Worm (Caenorhabditis elegans) whole organism, young adult: ENCODE measurements around the gene bli-1.

Experiments used
- D2030.7 ChIP-seq: fragments of 200-800 bp; sonication (Bioruptor generic); IDR thresholded peaks from 2 replicates; pipeline ENCODE4 v1.3.6; 2022; ENCODE audit warnings: missing genetic modification reagents, missing genetic modification characterization, missing compliant biosample characterization
- F55B11.4 ChIP-seq: sonication (generic microtip); optimal IDR thresholded peaks from 2 replicates; lab custom pipeline; 2016; ENCODE audit warnings: missing compliant biosample characterization, missing genetic modification characterization, borderline replicate concordance; ENCODE audit not compliant: insufficient read depth
- K12H6.12 ChIP-seq: fragments of 200-800 bp; sonication (Bioruptor generic); optimal IDR thresholded peaks from 2 replicates; lab custom pipeline; 2018; ENCODE audit warnings: mild to moderate bottlenecking, missing genetic modification characterization, missing compliant biosample characterization
- T07F8.4 ChIP-seq: sonication (generic microtip); optimal IDR thresholded peaks from 2 replicates; lab custom pipeline; 2016; ENCODE audit warnings: mild to moderate bottlenecking, missing genetic modification characterization, moderate library complexity, missing compliant biosample characterization
- Y53G8AR.9 ChIP-seq: fragments of 200-800 bp; sonication (Bioruptor generic); conservative IDR thresholded peaks from 2 replicates; pipeline ENCODE4 v1.3.6; 2022; ENCODE audit warnings: missing genetic modification reagents, missing genetic modification characterization, missing compliant biosample characterization
- aptf-3 ChIP-seq: fragments of 200-800 bp; sonication (Bioruptor generic); IDR thresholded peaks from 2 replicates; pipeline ENCODE4 v1.3.6; 2022; ENCODE audit warnings: missing genetic modification characterization, missing compliant biosample characterization
- atf-7 ChIP-seq: sonication (generic microtip); optimal IDR thresholded peaks from 2 replicates; lab custom pipeline; 2017; ENCODE audit warnings: mild to moderate bottlenecking, missing genetic modification characterization, missing compliant biosample characterization
- athp-1 ChIP-seq: sonication (generic microtip); optimal IDR thresholded peaks from 2 replicates; lab custom pipeline; 2017; ENCODE audit warnings: mild to moderate bottlenecking, missing genetic modification characterization, missing compliant biosample characterization
- attf-6 ChIP-seq: fragments of 200-800 bp; sonication (Bioruptor generic); IDR thresholded peaks from 2 replicates; pipeline ENCODE4 v1.3.6; 2022; ENCODE audit warnings: missing genetic modification reagents, missing genetic modification characterization, missing compliant biosample characterization
- cebp-2 ChIP-seq: fragments of 200-800 bp; sonication (Bioruptor generic); IDR thresholded peaks from 2 replicates; pipeline ENCODE4 v1.3.6; 2022; ENCODE audit warnings: missing genetic modification characterization, missing compliant biosample characterization
- ceh-100 ChIP-seq: fragments of 200-800 bp; sonication (Bioruptor generic); IDR thresholded peaks from 2 replicates; pipeline ENCODE4 v1.3.6; 2022; ENCODE audit warnings: missing genetic modification reagents, missing genetic modification characterization, missing compliant biosample characterization
- ceh-27 ChIP-seq: fragments of 200-800 bp; sonication (Bioruptor generic); optimal IDR thresholded peaks from 2 replicates; lab custom pipeline; 2018; ENCODE audit warnings: mild to moderate bottlenecking, missing genetic modification characterization, moderate library complexity, missing compliant biosample characterization
- chd-7 ChIP-seq: sonication (generic microtip); optimal IDR thresholded peaks from 2 replicates; lab custom pipeline; 2016; ENCODE audit warnings: mild to moderate bottlenecking, missing genetic modification characterization, moderate library complexity, missing compliant biosample characterization
- die-1 ChIP-seq: sonication (generic microtip); optimal IDR thresholded peaks from 2 replicates; lab custom pipeline; 2016; ENCODE audit warnings: missing genotype, mild to moderate bottlenecking, missing genetic modification characterization, missing compliant biosample characterization
- dox-1 ChIP-seq: fragments of 200-800 bp; sonication (Bioruptor generic); IDR thresholded peaks from 2 replicates; pipeline ENCODE4 v1.3.6; 2022; ENCODE audit warnings: missing genetic modification reagents, missing genetic modification characterization, missing compliant biosample characterization
- dpff-1 ChIP-seq: sonication (generic microtip); optimal IDR thresholded peaks from 2 replicates; lab custom pipeline; 2017; ENCODE audit warnings: mild to moderate bottlenecking, missing genetic modification characterization, missing compliant biosample characterization
- dpl-1 ChIP-seq: fragments of 150-350 bp; optimal IDR thresholded peaks from 2 replicates; lab custom pipeline; 2014; ENCODE audit warnings: missing biosample characterization, missing genetic modification reagents, missing genetic modification characterization
- efl-1 ChIP-seq: fragments of 150-350 bp; optimal IDR thresholded peaks from 2 replicates; lab custom pipeline; 2014; ENCODE audit warnings: missing biosample characterization, missing genetic modification reagents, missing genetic modification characterization
- egl-18 ChIP-seq: fragments of 200-800 bp; sonication (Bioruptor generic); IDR thresholded peaks from 2 replicates; pipeline ENCODE4 v1.3.6; 2022; ENCODE audit warnings: missing genetic modification reagents, missing genetic modification characterization, missing compliant biosample characterization
- egl-44 ChIP-seq: fragments of 200-800 bp; sonication (Bioruptor generic); IDR thresholded peaks from 2 replicates; pipeline ENCODE4 v1.3.6; 2022; ENCODE audit warnings: missing genetic modification reagents, missing genetic modification characterization, missing compliant biosample characterization
- hsf-1 ChIP-seq: fragments of 200-800 bp; sonication (Bioruptor generic); IDR thresholded peaks from 2 replicates; pipeline ENCODE4 v1.3.6; 2022; ENCODE audit warnings: missing genetic modification reagents, missing genetic modification characterization, missing compliant biosample characterization
- let-526 ChIP-seq: fragments of 200-800 bp; sonication (Bioruptor generic); IDR thresholded peaks from 2 replicates; pipeline ENCODE4 v1.3.6; 2022; ENCODE audit warnings: missing genetic modification reagents, missing genetic modification characterization, missing compliant biosample characterization
- lin-35 ChIP-seq, 3 experiments: fragments of 150-350 bp in 2 of 3; sonication (generic microtip) in 1 of 3; optimal IDR thresholded peaks; 2 replicates each; lab custom pipeline; 2014 to 2018; ENCODE audit warnings: missing biosample characterization in 3 of 3, missing genetic modification characterization in 3 of 3, missing genetic modification reagents in 3 of 3
- lin-54 ChIP-seq: fragments of 200-800 bp; sonication (Bioruptor generic); optimal IDR thresholded peaks from 2 replicates; lab custom pipeline; 2018; ENCODE audit warnings: mild to moderate bottlenecking, missing genetic modification characterization, missing compliant biosample characterization
- madf-6 ChIP-seq: fragments of 200-800 bp; sonication (Bioruptor generic); IDR thresholded peaks from 2 replicates; pipeline ENCODE4 v1.3.6; 2022; ENCODE audit warnings: missing genetic modification reagents, missing genetic modification characterization, missing compliant biosample characterization
- mel-28 ChIP-seq: sonication (generic microtip); optimal IDR thresholded peaks from 2 replicates; lab custom pipeline; 2016; ENCODE audit warnings: borderline replicate concordance, mild to moderate bottlenecking, missing genetic modification characterization, missing compliant biosample characterization
- nfya-2 ChIP-seq: fragments of 200-800 bp; sonication (Bioruptor generic); IDR thresholded peaks from 2 replicates; pipeline ENCODE4 v1.3.6; 2022; ENCODE audit warnings: missing genetic modification reagents, missing genetic modification characterization, missing compliant biosample characterization
- nhr-120 ChIP-seq: fragments of 200-800 bp; sonication (Bioruptor generic); IDR thresholded peaks from 2 replicates; pipeline ENCODE4 v1.3.6; 2022; ENCODE audit warnings: missing genetic modification characterization, missing compliant biosample characterization
- nhr-179 ChIP-seq: sonication (generic microtip); optimal IDR thresholded peaks from 2 replicates; lab custom pipeline; 2016; ENCODE audit warnings: mild to moderate bottlenecking, missing genetic modification characterization, missing compliant biosample characterization
- nhr-27 ChIP-seq: fragments of 200-800 bp; sonication (Bioruptor generic); optimal IDR thresholded peaks from 2 replicates; lab custom pipeline; 2018; ENCODE audit warnings: mild to moderate bottlenecking, missing genetic modification characterization, moderate library complexity, missing compliant biosample characterization
- nhr-80 ChIP-seq: sonication (generic microtip); optimal IDR thresholded peaks from 2 replicates; lab custom pipeline; 2016; ENCODE audit warnings: missing genetic modification characterization, missing compliant biosample characterization
- nhr-90 ChIP-seq: sonication (generic microtip); optimal IDR thresholded peaks from 2 replicates; lab custom pipeline; 2016; ENCODE audit warnings: missing genotype, mild to moderate bottlenecking, missing genetic modification characterization, missing compliant biosample characterization
- rec-8 ChIP-seq, 2 experiments: sonication (generic microtip); optimal IDR thresholded peaks; 2 replicates each; lab custom pipeline; 2016; ENCODE audit warnings: mild to moderate bottlenecking in 2 of 2, missing genetic modification characterization in 2 of 2, missing genetic modification reagents in 2 of 2, missing genotype in 2 of 2, missing biosample characterization in 1 of 2, missing compliant biosample characterization in 1 of 2, moderate library complexity in 1 of 2
- repo-1 ChIP-seq: sonication (generic microtip); optimal IDR thresholded peaks from 2 replicates; lab custom pipeline; 2017; ENCODE audit warnings: mild to moderate bottlenecking, missing genetic modification characterization, missing compliant biosample characterization
- snpc-1.3 ChIP-seq: sonication (generic microtip); optimal IDR thresholded peaks from 2 replicates; lab custom pipeline; 2017; ENCODE audit warnings: missing genetic modification characterization, mild to moderate bottlenecking, missing compliant biosample characterization, antibody characterized with exemption, moderate library complexity, missing genotype, missing genetic modification reagents; ENCODE audit not compliant: insufficient read depth
- somi-1 ChIP-seq: fragments of 200-800 bp; sonication (Bioruptor generic); optimal IDR thresholded peaks from 2 replicates; lab custom pipeline; 2018; ENCODE audit warnings: mild to moderate bottlenecking, missing genetic modification characterization, missing compliant biosample characterization
- sptf-2 ChIP-seq: fragments of 200-800 bp; sonication (Bioruptor generic); optimal IDR thresholded peaks from 2 replicates; lab custom pipeline; 2018; ENCODE audit warnings: mild to moderate bottlenecking, missing genetic modification characterization, missing compliant biosample characterization
- tbx-9 ChIP-seq: sonication (generic microtip); optimal IDR thresholded peaks from 2 replicates; lab custom pipeline; 2016; ENCODE audit warnings: borderline replicate concordance, missing genetic modification characterization, inconsistent platforms, missing compliant biosample characterization
- unc-130 ChIP-seq: sonication (generic microtip); optimal IDR thresholded peaks from 2 replicates; lab custom pipeline; 2016; ENCODE audit warnings: missing genetic modification reagents, missing genetic modification characterization, missing compliant biosample characterization
- unc-62 ChIP-seq: fragments of 150-350 bp; optimal IDR thresholded peaks from 2 replicates; lab custom pipeline; 2014; ENCODE audit warnings: missing biosample characterization, missing genetic modification reagents, missing genetic modification characterization
- xnd-1 ChIP-seq: sonication (generic microtip); optimal IDR thresholded peaks from 2 replicates; lab custom pipeline; 2016; ENCODE audit warnings: missing genotype, missing genetic modification reagents, missing genetic modification characterization, missing compliant biosample characterization
- zfh-2 ChIP-seq: fragments of 200-800 bp; sonication (Bioruptor generic); conservative IDR thresholded peaks from 2 replicates; pipeline ENCODE4 v1.3.6; 2022; ENCODE audit warnings: missing genetic modification reagents, missing genetic modification characterization, missing compliant biosample characterization
- ztf-18 ChIP-seq: sonication (generic microtip); optimal IDR thresholded peaks from 2 replicates; lab custom pipeline; 2016; ENCODE audit warnings: missing genotype, mild to moderate bottlenecking, missing genetic modification characterization, missing compliant biosample characterization

Gene bli-1

ce11 chrII:10665031-10665430 is 43.7 kb upstream of the bli-1 start, which contains the start of gene D2089.3:
TSS of gene D2089.3 (minus strand) at chrII:10665131.
- TF ChIP-seq zfh-2: no peak
- TF ChIP-seq nhr-179 (tag; lab: Kevin White, UChicago): no peak
- TF ChIP-seq F55B11.4 (tag; lab: Kevin White, UChicago): no peak
- no peak for TF ChIP-seq T07F8.4 (tag; lab: Kevin White, UChicago)
- no peak for TF ChIP-seq sptf-2 (GFP tag; lab: Kevin White, UChicago)
- TF ChIP-seq nhr-90 (tag; lab: Kevin White, UChicago): no peak
- no peak for TF ChIP-seq Y53G8AR.9
- no peak for TF ChIP-seq tbx-9 (tag; lab: Kevin White, UChicago)
- no peak for TF ChIP-seq somi-1 (GFP tag; lab: Kevin White, UChicago)
- TF ChIP-seq lin-54 (GFP tag; lab: Kevin White, UChicago): no peak
- TF ChIP-seq, all 124 proteins: peak for 0

- TF ChIP-seq nhr-27 (tag; lab: Kevin White, UChicago) (no peak), mel-28 (tag; lab: Kevin White, UChicago) (no peak), lin-35 (GFP tag; optimal IDR thresholded peaks at IDR 0.05; lab: Kevin White, UChicago) (no peak), rec-8 (tag; optimal IDR thresholded peaks at IDR 0.05; lab: Kevin White, UChicago) (no peak), madf-6 (GFP tag; lab: Robert Waterston, UW) (no peak), die-1 (tag; lab: Kevin White, UChicago) (no peak), egl-18 (GFP tag; lab: Robert Waterston, UW) (no peak), nhr-179 (tag; lab: Kevin White, UChicago) (no peak), snpc-1.3 (tag; lab: Kevin White, UChicago) (no peak), K12H6.12 (no peak), dpff-1 (tag; lab: Kevin White, UChicago) (no peak), hsf-1 (GFP tag; lab: Robert Waterston, UW) (no peak), efl-1 (GFP tag; lab: Kevin White, UChicago) (no peak), tbx-9 (tag; lab: Kevin White, UChicago) (no peak), repo-1 (tag; lab: Kevin White, UChicago) (no peak), xnd-1 (tag; lab: Kevin White, UChicago) (no peak)
These were observed 33.5 kb upstream of the bli-1 start, which contains the start of gene ptb-1 for ce11 chrII:10675302-10675701. TSS of gene ptb-1 (plus strand) at chrII:10675602.

ce11 chrII:10680130-10680529 is 28.6 kb upstream of the bli-1 start:
- TF ChIP-seq D2030.7 (GFP tag; lab: Robert Waterston, UW) (no peak), unc-130 (no peak), athp-1 (tag; lab: Kevin White, UChicago) (no peak), somi-1 (GFP tag; lab: Kevin White, UChicago) (no peak), Y53G8AR.9 (no peak), let-526 (GFP tag; lab: Robert Waterston, UW) (no peak), cebp-2 (GFP tag; lab: Robert Waterston, UW) (no peak), atf-7 (tag; lab: Kevin White, UChicago) (no peak), nhr-120 (GFP tag; lab: Robert Waterston, UW) (no peak), madf-6 (GFP tag; lab: Robert Waterston, UW) (no peak), nhr-80 (tag; lab: Kevin White, UChicago) (no peak)
- TF ChIP-seq, all 124 proteins: peak for 0

- TF ChIP-seq ztf-18 (no peak), ceh-100 (no peak), attf-6 (GFP tag; lab: Robert Waterston, UW) (no peak), ceh-27 (no peak), chd-7 (tag; lab: Kevin White, UChicago) (no peak), unc-62 (GFP tag; lab: Kevin White, UChicago) (no peak), egl-44 (GFP tag; lab: Robert Waterston, UW) (no peak), let-526 (GFP tag; lab: Robert Waterston, UW) (no peak), dpl-1 (GFP tag; lab: Kevin White, UChicago) (no peak), aptf-3 (no peak), dox-1 (GFP tag; lab: Robert Waterston, UW) (no peak), nfya-2 (GFP tag; lab: Robert Waterston, UW) (no peak)
These were observed 28.1 kb upstream of the bli-1 start for ce11 chrII:10680614-10681013.
